Fruit fly (Drosophila melanogaster) S2 (cell line): ENCODE data around the gene CG1116.

ENCODE experiments used
- CG8478 ChIP-seq: fragments of >200 bp; optimal IDR thresholded peaks from 2 replicates; lab custom pipeline; 2018
- CTCF ChIP-seq, 2 experiments: fragments of >200 bp; optimal IDR thresholded peaks; 2 replicates each; lab custom pipeline; 2018

CG1116 gene

DNA sequence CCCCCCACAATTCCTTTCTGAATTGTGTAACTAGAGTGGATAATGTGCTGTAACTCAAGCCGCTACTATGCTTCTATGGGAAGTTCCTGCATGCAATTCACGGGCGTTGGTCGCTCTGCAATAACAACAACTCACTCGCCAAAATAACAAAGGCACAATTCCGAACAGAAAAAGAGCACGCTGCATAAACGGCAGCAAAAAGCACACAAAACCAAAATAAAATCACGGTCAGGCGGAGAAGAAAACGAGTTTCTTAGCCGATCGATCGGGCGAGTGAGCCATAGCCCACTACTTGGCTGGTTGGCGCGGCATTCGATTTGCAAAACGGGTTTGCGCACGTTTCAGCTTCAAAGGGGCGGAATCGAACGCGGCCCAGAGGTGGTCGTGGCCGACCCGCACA lies 6.1 kb upstream of the CG1116 start:
- no peak for TF ChIP-seq CG8478 (lab: Kevin White, UChicago)

DNA sequence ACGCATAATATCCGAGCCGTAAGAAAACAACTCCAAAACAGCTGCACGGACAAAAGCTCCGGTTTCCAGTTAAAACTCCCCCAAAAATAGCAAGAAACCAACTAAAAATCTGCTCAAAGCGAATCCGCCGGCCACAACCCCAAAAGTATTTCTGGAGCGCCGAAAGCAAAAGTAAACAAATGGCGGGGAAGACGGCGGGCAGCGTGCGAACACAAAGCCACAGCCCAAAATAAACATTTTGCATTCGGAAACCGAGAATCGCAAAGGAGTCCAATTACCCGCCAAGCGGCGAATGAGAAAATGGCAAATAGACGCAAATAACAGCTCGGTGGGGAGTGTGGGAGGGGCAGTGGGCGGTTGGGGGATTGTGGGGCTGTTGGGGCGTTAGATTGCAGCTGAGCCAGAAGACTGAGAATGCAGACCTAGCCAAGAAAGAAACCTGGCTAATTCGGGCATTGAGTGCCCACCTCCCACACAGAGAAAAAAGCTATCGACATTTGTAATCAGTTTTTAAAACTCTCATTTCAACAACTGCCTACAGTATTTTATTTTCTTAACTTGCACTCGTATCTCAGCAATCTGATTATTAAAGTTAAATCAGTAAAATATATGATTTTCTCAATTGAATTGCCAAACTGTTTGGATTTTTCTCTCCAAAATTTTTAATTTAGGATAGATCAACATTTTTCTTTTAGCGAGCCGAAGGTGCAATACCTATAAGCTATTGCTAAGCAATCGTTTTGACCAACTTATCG lies 5.1 kb upstream of the CG1116 start:
- TF ChIP-seq CTCF (optimal IDR thresholded peaks at IDR 0.05; lab: Kevin White, UChicago) (no peak), CG8478 (lab: Kevin White, UChicago) (no peak)

DNA sequence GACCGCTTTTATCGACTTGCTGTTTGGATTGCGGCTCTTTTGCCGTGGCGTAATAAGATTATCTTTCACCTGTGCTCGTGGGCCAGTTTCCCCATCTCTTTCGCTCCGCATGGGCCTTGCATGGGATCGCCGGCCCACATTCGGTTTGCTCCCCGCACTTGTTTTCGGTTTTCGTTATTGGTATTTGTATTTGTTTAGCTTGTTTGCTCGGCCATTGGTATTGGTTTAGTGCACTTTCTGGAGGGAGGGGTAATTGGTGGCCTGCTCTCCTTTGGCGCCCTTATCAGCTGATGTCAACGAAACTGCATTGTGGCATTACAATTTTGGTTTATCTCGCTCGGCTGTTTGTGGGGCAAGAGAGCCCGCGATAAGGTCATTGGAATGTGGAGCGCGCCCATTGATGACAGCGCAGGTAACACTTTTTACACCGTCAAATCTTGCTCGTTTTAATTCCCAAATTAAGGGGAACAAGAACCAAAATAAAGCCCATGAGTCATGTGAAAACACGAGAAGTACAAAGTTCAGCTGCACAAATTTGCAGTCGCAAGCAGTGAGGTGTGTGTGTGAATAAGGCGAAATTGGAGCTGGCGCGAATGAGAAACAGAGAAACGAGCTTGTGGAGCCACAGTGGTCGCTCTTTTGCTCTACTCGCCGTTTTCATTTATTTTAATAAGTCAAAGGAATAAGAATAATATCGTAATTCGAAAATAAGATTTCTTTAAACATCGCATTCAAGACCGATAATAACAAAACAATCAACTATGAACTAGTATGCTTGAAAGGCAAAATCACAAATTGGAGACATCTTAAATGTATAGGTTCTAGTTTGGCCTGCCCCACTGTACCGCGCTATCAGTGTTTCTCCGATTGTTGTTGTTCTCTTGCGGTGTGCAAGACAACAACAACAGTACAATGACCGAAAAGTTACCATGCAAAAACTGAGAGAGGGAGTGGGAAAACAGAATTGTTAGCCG lies 3.8 kb upstream of the CG1116 start:
- no peak for TF ChIP-seq CTCF (optimal IDR thresholded peaks at IDR 0.05; lab: Kevin White, UChicago)
- TF ChIP-seq CG8478 (lab: Kevin White, UChicago) = no peak

DNA sequence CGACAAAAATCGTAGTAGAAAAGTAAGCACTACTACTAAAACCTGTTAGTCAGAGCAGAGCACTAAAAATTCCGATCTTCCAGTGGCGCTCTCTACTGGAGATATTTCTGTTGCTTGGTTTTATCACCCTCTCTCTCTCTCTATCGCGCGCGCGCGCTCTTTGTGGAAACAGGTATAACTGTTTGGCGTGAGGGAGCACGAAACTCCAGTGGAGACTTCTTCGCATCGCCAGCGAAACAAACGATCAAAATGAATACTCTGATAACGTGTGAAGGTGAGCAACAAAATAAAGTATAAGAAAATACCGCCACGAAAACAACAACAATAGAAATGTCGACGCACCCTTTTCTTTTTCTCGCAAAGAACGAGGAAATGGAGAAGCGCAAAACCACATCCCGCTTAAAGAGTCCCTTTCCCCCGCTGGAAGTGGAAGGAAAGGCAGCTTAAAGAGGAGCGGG lies 3.1 kb upstream of the CG1116 start:
- TF ChIP-seq CTCF (optimal IDR thresholded peaks at IDR 0.05; lab: Kevin White, UChicago) = peak; percentile 82 to 85
- no peak for TF ChIP-seq CG8478 (lab: Kevin White, UChicago)

DNA sequence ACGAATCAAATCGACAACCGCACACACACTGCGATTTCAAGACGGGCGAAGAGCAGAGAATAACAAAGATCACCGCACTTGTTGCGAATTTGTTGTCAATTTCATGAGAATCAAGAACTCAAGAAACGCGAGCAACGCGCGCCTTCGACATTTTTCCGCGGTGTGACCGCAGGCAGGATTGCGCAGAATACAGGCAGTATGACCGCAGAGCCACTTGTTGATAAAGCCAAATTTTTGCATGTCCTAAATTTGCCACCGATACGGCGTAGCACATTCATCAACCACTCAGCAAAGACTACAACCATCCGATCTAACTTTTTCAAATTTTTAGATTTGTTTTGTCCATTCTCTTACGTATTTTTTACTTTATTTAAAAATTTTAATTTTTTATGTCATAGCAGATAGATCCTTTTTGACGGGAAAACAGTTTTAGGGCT lies 2.2 kb upstream of the CG1116 start, which contains the start of gene cno:
Gene cno, minus strand, starts transcription at position 179 of the 437 bp plus-strand sequence.
- TF ChIP-seq CTCF (optimal IDR thresholded peaks at IDR 0.05; lab: Kevin White, UChicago) = peak; percentile 53 to 66
- no peak for TF ChIP-seq CG8478 (lab: Kevin White, UChicago)

DNA sequence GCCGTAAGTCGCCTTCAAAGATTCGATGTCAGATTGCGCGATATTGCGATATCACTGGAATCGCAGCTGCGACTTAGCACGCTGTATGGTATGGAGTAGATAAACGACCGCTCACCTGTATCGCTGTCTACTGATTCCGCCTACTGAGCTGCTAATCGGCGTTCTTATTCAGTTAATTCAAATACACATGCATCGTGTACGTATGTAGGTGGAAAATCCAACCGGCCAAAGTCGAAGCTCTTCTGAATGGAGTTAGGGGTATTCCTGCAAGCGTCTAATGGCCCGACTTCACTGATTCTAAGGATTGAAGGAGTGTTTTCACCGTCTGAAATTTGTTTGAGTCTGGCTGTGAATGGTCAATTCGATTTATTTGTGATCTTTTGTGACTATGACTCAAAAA lies 3.7 kb downstream of the CG1116 start, which contains the start of gene CG2604:
Gene CG2604, minus strand, starts transcription at position 231 of the 400 bp plus-strand sequence.
- TF ChIP-seq CTCF (optimal IDR thresholded peaks at IDR 0.05; lab: Kevin White, UChicago) = no peak
- TF ChIP-seq CG8478 (lab: Kevin White, UChicago) = no peak

DNA sequence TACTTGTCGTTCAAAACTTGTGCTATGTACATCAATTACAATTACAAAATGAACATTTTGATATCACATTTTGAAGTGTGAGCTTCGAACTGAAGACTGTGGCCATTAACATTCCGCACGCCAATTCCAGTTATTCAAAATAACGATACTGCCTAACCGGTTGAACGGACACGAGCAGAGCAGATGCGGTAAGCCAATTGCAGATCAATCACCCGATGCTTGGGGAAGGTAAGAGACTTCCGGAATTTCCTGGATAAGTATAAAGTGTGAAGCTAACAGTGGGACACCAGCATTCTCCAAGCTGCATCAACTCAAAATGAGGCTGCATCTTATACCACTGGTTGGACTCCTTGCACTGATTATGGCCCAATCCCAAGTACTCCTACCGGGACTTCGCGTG lies 4.4 kb downstream of the CG1116 start, which contains the start of gene CG14664:
Gene CG14664, plus strand, starts transcription at position 301 of the 400 bp plus-strand sequence.
- TF ChIP-seq CG8478 (lab: Kevin White, UChicago) (no peak), CTCF (optimal IDR thresholded peaks at IDR 0.05; lab: Kevin White, UChicago) (no peak)

DNA sequence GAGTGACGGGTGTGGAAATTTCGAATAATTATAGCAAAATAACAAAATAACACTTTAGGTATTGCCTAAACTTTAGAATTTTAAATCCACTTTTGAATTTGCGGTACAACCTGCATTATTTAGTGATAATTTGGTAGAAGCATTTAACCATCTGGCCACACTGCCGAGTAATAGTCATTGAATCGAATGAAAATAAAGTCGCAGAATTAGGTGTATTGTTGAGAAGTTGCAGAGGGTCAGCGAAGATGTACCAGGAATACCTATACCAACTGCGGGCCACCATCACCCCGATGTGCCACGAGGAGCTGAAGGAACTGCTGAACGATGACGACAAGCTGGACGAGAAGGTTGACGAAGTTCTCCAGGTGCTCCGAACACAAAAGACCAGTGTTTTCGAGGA lies 6.6 kb downstream of the CG1116 start, which contains the start of gene Vps37B:
Gene Vps37B, plus strand, starts transcription at position 134 of the 400 bp plus-strand sequence.
- TF ChIP-seq CG8478 (lab: Kevin White, UChicago) = no peak
- TF ChIP-seq CTCF (optimal IDR thresholded peaks at IDR 0.05; lab: Kevin White, UChicago) = no peak

DNA sequence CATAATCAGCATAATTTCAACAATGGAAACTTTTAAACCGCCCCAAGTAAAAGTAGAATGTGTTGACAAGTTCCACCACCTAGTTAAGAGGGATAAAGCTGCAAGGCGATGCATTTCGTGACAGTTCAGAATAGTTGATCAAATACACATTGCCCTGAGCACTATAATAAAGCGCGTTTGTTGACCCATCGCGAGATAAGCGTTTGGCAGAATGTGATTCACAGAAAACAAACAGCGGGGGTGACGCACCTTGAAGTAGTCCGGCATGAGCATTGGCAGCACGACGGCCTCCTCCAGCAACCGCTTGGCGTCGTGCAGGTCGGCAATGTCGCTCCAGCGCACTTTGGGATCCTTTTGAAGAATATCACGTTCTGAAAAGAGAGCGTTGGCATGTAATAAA lies 10.0 kb downstream of the CG1116 start:
- TF ChIP-seq CG8478 (lab: Kevin White, UChicago) (no peak), CTCF (optimal IDR thresholded peaks at IDR 0.05; lab: Kevin White, UChicago) (no peak)

DNA sequence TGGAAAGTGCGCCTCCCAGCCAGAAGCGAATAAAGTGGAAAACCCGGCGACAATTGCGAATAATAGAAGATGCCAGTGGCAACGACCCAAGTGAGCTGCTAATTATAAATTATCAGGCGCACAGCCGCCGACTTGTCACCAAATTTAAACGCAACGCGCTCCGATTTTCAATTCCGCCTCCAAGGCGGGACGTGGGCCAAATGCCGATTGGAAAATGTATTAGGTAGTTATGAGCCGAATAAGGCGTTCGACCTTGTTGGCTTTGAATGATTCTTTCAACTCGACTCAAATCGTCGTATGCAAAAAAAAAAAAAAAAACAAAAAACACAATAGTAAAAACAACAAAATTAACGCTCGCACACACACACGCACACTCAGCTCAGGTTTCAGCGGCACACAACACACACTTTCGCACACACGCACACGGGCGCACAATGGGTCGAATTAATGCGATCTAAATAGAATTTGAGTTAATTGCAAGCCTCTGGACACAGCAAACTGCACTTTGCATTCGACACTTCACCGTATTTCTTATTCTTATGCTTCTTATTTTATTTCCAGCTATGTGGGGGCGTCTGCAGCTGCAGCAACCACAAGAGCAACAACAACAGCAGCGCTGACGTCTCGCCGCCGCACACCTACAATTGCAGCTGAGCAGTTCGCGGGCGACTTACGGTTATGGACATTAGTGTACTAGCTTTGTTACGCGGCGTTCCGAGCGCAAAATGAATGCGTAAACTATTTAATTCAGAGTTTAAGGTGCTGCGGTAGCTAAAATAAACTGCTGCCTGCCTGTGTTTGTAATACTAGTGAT lies 12.1 kb downstream of the CG1116 start:
- TF ChIP-seq CG8478 (lab: Kevin White, UChicago) (no peak), CTCF (optimal IDR thresholded peaks at IDR 0.05; lab: Kevin White, UChicago) (no peak)

DNA sequence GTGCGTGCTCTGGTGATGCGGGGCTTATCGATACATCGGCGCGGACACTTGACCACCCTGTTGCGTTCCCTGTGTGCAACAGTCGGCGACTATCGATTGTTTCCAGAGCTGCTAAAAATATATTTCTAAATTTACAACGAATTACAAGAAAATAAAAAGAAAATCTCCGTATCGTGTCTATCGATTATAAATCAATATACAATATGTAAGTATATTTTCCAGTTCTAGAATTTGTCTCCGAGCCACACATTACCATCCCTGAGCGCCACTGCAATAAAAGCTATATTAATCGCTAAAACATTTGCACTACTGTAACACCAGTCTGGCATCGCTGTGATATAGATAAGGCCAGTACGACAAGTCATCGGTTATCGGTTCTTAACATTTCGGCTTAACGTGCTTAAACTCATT lies 12.7 kb downstream of the CG1116 start, which contains the start of the genes Kat60 and Mms19:
Gene Kat60, minus strand, starts transcription at position 13 of the 411 bp plus-strand sequence.
Gene Mms19, plus strand, starts transcription at position 347 of the 411 bp plus-strand sequence.
- peak in 1 of 2 experiments; percentile 2 for TF ChIP-seq CTCF (optimal IDR thresholded peaks at IDR 0.05; lab: Kevin White, UChicago)
- TF ChIP-seq CG8478 (lab: Kevin White, UChicago) = no peak

DNA sequence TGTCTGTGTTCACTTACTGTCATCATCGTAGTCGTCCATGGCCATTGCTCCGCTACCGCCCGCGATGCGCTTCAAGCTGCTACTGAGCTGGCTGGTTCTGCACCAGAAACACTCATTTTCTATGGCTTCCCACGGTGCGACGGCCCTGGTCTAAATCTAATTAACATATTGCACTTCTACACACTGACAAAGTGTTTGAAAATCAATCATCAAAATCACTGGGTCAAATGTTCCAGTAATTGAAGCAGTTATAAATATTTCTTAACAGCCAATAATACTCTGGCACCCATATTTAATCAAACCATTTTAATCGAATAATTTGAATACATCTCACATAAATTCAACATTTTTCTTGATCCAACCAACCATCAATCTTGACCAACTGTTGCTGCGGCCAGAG lies 17.8 kb downstream of the CG1116 start, which contains the start of gene rtp:
Gene rtp, minus strand, starts transcription at position 101 of the 400 bp plus-strand sequence.
- TF ChIP-seq CTCF (optimal IDR thresholded peaks at IDR 0.05; lab: Kevin White, UChicago) (no peak), CG8478 (lab: Kevin White, UChicago) (no peak)

DNA sequence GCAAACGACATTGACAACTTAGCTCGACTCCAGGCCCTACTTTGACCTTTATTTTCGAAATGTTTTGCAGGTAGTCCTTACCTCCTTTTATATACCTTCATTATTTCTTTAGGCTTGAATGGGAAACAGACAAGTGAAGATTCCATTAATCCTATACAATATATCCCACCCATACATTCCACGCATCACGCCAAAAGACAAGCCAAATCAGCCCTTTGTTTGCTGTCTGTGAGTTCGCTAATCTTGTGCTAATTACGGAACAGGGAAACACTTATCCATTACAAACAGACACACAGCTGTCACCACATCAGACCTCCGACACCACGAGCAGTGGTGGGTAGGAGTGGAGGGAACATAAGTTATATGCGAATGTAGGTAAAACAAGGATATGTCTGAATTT lies 21.3 kb downstream of the CG1116 start, which contains the start of gene CG33293:
Gene CG33293, minus strand, starts transcription at position 15 of the 400 bp plus-strand sequence.
- TF ChIP-seq CG8478 (lab: Kevin White, UChicago) (no peak), CTCF (optimal IDR thresholded peaks at IDR 0.05; lab: Kevin White, UChicago) (no peak)
